Fruit fly (Drosophila melanogaster): Measurements from ENCODE around the gene tin.

- no peak for TF ChIP-seq CG10631 (GFP tag; optimal IDR thresholded peaks at IDR 0.05)
- peak; percentile 19 for TF ChIP-seq vri (GFP tag; optimal IDR thresholded peaks at IDR 0.05)
Observed at dm6 chr3R:21348367-21349038, 30.3 kb upstream of the tin start.
